Worm (Caenorhabditis elegans): Measurements from ENCODE around the gene srh-73.

ce11 chrII:12502784-12503183 is 9.2 kb upstream of the srh-73 start, which contains the start of gene ador-1:
- no peak for TF ChIP-seq klf-2 (GFP tag; conservative IDR thresholded peaks at IDR 0.05)
- no peak for TF ChIP-seq tab-1 (GFP tag; IDR thresholded peaks at IDR 0.05)
- TF ChIP-seq ztf-23 (GFP tag; IDR thresholded peaks at IDR 0.05): no peak
- TF ChIP-seq med-1 (GFP tag; optimal IDR thresholded peaks at IDR 0.05; ENCODE audit: insufficient read depth): no peak
- TF ChIP-seq flt-1 (GFP tag; IDR thresholded peaks at IDR 0.05): no peak
- TF ChIP-seq ztf-29 (GFP tag; IDR thresholded peaks at IDR 0.05): no peak
- no peak for TF ChIP-seq cog-1 (tag; optimal IDR thresholded peaks at IDR 0.05)
- no peak for TF ChIP-seq T22C8.4 (GFP tag; IDR thresholded peaks at IDR 0.05)
- TF ChIP-seq ref-1 (GFP tag; conservative IDR thresholded peaks at IDR 0.05): no peak

Data from whole organism, midembryonic.